Worm (Caenorhabditis elegans): ENCODE measurements around the gene C04E6.8.

Gene C04E6.8

ce11 chrV:5906252-5906651 is 22.6 kb upstream of the C04E6.8 start, which contains the start of gene srd-15:
srd-15 (minus strand) TSS chrV:5906352.
- TF ChIP-seq M03D4.4 (tag; optimal IDR thresholded peaks at IDR 0.05), result no peak
- no peak for TF ChIP-seq ces-1 (GFP tag; optimal IDR thresholded peaks at IDR 0.05)

DNA sequence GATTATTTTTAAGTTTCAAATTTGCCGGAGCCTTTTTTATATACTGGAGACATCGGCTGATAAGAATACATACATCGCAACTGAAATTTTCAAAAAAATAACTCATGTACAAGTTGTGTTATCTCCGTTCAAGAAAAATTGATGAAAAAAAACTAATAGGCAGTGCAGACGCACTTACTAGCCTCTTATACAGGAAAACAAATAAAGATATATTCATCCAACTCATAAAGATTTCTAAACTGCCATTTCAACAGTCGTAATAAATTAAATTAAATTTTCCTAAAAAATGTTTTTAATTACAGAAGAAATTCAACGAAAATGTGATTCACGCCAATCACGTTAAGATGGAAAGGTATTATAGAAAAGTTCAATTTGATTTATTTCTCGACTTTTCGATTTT is 18.2 kb upstream of the C04E6.8 start, which contains the start of gene C04E6.5:
C04E6.5 (plus strand) TSS at position 301 of the 400 bp plus-strand sequence.
- TF ChIP-seq sem-2 (GFP tag; optimal IDR thresholded peaks at IDR 0.05), result no peak
- TF ChIP-seq lin-13 (tag; optimal IDR thresholded peaks at IDR 0.05), result no peak
- TF ChIP-seq ham-2 (GFP tag; optimal IDR thresholded peaks at IDR 0.05), result no peak
- TF ChIP-seq drap-1 (GFP tag; optimal IDR thresholded peaks at IDR 0.05), result no peak
- TF ChIP-seq ceh-83 (GFP tag; optimal IDR thresholded peaks at IDR 0.05), result no peak
- TF ChIP-seq blmp-1 (tag; optimal IDR thresholded peaks at IDR 0.05), result no peak
- TF ChIP-seq pha-4 (tag; optimal IDR thresholded peaks at IDR 0.05), result no peak
- TF ChIP-seq nhr-237 (tag; optimal IDR thresholded peaks at IDR 0.05), result no peak
- TF ChIP-seq unc-120 (tag; optimal IDR thresholded peaks at IDR 0.05; ENCODE audit: poor library complexity, severe bottlenecking), result no peak
- TF ChIP-seq bed-3 (GFP tag; optimal IDR thresholded peaks at IDR 0.05), result no peak
- no peak for TF ChIP-seq nhr-12 (tag; optimal IDR thresholded peaks at IDR 0.05)
- TF ChIP-seq lsy-2 (tag; optimal IDR thresholded peaks at IDR 0.05), result no peak
- no peak for TF ChIP-seq elt-3 (tag; optimal IDR thresholded peaks at IDR 0.05)
- no peak for TF ChIP-seq zip-8 (tag; optimal IDR thresholded peaks at IDR 0.05)
- TF ChIP-seq elt-1 (tag; optimal IDR thresholded peaks at IDR 0.05; ENCODE audit: borderline replicate concordance, insufficient read depth), result no peak

ce11 chrV:5899940-5900339 is 16.3 kb upstream of the C04E6.8 start, which contains the start of gene srd-16:
srd-16 (minus strand) TSS chrV:5900040.
- no peak for TF ChIP-seq nhr-12 (tag; optimal IDR thresholded peaks at IDR 0.05)
- TF ChIP-seq snpc-4 (tag; optimal IDR thresholded peaks at IDR 0.05), result no peak
- TF ChIP-seq nhr-76 (tag; optimal IDR thresholded peaks at IDR 0.05), result no peak
- no peak for TF ChIP-seq pha-4 (tag; optimal IDR thresholded peaks at IDR 0.05)
- TF ChIP-seq nhr-237 (tag; optimal IDR thresholded peaks at IDR 0.05), result no peak
- TF ChIP-seq M03D4.4 (tag; optimal IDR thresholded peaks at IDR 0.05), result no peak
- TF ChIP-seq nhr-2 (tag; optimal IDR thresholded peaks at IDR 0.05), result no peak
- TF ChIP-seq ceh-39 (tag; optimal IDR thresholded peaks at IDR 0.05), result no peak
- no peak for TF ChIP-seq bed-3 (GFP tag; optimal IDR thresholded peaks at IDR 0.05)
- no peak for TF ChIP-seq ces-1 (GFP tag; optimal IDR thresholded peaks at IDR 0.05)
- TF ChIP-seq elt-1 (tag; optimal IDR thresholded peaks at IDR 0.05; ENCODE audit: borderline replicate concordance, insufficient read depth), result no peak
- TF ChIP-seq flh-1 (GFP tag; optimal IDR thresholded peaks at IDR 0.05), result no peak
- no peak for TF ChIP-seq ham-2 (GFP tag; optimal IDR thresholded peaks at IDR 0.05)
- no peak for TF ChIP-seq drap-1 (GFP tag; optimal IDR thresholded peaks at IDR 0.05)
- no peak for TF ChIP-seq zip-8 (tag; optimal IDR thresholded peaks at IDR 0.05)
- TF ChIP-seq lin-32 (GFP tag; optimal IDR thresholded peaks at IDR 0.05), result no peak
- no peak for TF ChIP-seq mep-1 (tag; optimal IDR thresholded peaks at IDR 0.05)

DNA sequence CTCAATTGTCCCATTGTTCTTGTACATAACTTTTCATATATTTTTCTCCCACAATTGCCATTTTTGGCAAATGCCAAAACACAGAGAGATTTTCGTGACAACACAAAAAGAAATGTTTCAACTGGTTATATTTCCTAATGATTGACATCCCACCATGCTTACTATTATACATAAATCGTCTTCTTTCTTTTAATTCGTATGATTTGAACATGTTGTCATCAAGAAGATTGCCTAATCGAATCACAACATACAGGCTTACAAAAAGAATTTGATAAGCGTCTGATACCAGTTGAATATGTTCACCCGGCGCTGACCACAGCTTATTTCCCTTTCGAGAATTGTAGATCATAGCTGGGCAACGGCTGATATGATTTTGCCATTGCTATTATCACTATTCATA is 11.4 kb upstream of the C04E6.8 start, which contains the start of gene grd-9:
grd-9 (plus strand) TSS at position 301 of the 400 bp plus-strand sequence.
- TF ChIP-seq ceh-43 (GFP tag; optimal IDR thresholded peaks at IDR 0.05), result no peak
- TF ChIP-seq zip-8 (tag; optimal IDR thresholded peaks at IDR 0.05), result no peak
- TF ChIP-seq sptf-1 (tag; optimal IDR thresholded peaks at IDR 0.05), result no peak
- TF ChIP-seq lsy-2 (tag; optimal IDR thresholded peaks at IDR 0.05), result no peak
- no peak for TF ChIP-seq cnd-1 (tag; optimal IDR thresholded peaks at IDR 0.05)
- TF ChIP-seq elt-3 (tag; optimal IDR thresholded peaks at IDR 0.05), result no peak
- TF ChIP-seq lin-32 (GFP tag; optimal IDR thresholded peaks at IDR 0.05), result no peak
- TF ChIP-seq mls-2 (tag; optimal IDR thresholded peaks at IDR 0.05), result no peak
- TF ChIP-seq mab-5 (tag; optimal IDR thresholded peaks at IDR 0.05), result no peak
- TF ChIP-seq ceh-83 (GFP tag; optimal IDR thresholded peaks at IDR 0.05), result no peak
- no peak for TF ChIP-seq bed-3 (GFP tag; optimal IDR thresholded peaks at IDR 0.05)
- no peak for TF ChIP-seq hlh-1 (tag; optimal IDR thresholded peaks at IDR 0.05)
- TF ChIP-seq nhr-237 (tag; optimal IDR thresholded peaks at IDR 0.05), result no peak
- TF ChIP-seq sem-2 (GFP tag; optimal IDR thresholded peaks at IDR 0.05), result no peak
- TF ChIP-seq ces-1 (GFP tag; optimal IDR thresholded peaks at IDR 0.05), result no peak

- TF ChIP-seq ztf-11 (tag; optimal IDR thresholded peaks at IDR 0.05) (no peak), tbx-8 (GFP tag; optimal IDR thresholded peaks at IDR 0.05) (no peak), ham-2 (GFP tag; optimal IDR thresholded peaks at IDR 0.05) (no peak), snpc-4 (tag; optimal IDR thresholded peaks at IDR 0.05) (no peak), pha-4 (tag; optimal IDR thresholded peaks at IDR 0.05) (no peak), unc-62 (GFP tag; optimal IDR thresholded peaks at IDR 0.05) (no peak), elt-1 (tag; optimal IDR thresholded peaks at IDR 0.05; ENCODE audit: borderline replicate concordance, insufficient read depth) (no peak), drap-1 (GFP tag; optimal IDR thresholded peaks at IDR 0.05) (no peak), elt-3 (tag; optimal IDR thresholded peaks at IDR 0.05) (no peak)
Measured at ce11 chrV:5893015-5893414, 9.4 kb upstream of the C04E6.8 start, which contains the start of gene C04E6.7. C04E6.7 (plus strand) TSS chrV:5893315.
